Worm (Caenorhabditis elegans): ENCODE measurements around the gene R09A8.2.

DNA sequence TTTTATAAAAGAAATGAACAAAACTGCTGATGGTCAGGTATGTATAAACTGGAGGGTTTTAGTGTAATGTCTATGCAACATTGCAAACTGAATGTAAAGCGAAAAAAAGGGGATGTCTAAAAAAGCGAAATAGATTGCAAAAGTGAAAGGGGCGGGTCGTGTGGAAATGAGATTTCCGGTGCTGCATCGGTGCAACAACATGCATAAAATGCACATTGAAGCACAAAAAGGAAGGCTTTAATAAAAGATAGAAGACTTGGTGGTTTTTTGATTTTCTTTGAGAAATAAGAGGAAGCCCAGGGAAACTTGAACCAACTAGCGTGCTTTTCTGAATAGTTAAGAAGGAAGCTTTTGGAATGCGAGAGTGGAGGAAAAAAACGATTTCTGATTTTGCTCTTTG, 13.4 kb downstream of the R09A8.2 start:
- TF ChIP-seq ama-1 (optimal IDR thresholded peaks at IDR 0.05) (no peak), scrt-1 (GFP tag; IDR thresholded peaks at IDR 0.05) (no peak), tbx-37 (GFP tag; conservative IDR thresholded peaks at IDR 0.05) (no peak), sea-1 (GFP tag; conservative IDR thresholded peaks at IDR 0.05) (no peak), hmg-4 (GFP tag; optimal IDR thresholded peaks at IDR 0.05) (no peak), hnd-1 (tag; optimal IDR thresholded peaks at IDR 0.05) (no peak), tra-4 (tag; optimal IDR thresholded peaks at IDR 0.05) (no peak), F13C5.2 (tag; optimal IDR thresholded peaks at IDR 0.05) (no peak), ceh-13 (GFP tag; optimal IDR thresholded peaks at IDR 0.05) (no peak), tbx-11 (GFP tag; IDR thresholded peaks at IDR 0.05) (no peak), flt-1 (GFP tag; IDR thresholded peaks at IDR 0.05) (no peak)

Data from whole organism, early embryonic.